Fruit fly (Drosophila melanogaster) whole organism, embryonic: Measurements from ENCODE around the gene CG45079.
A peak's percentile ranks its signal among the peaks of the same experiment; 100 is the strongest.

ENCODE experiments used
- ATbp ChIP-seq: fragments of 200-800 bp; sonication (Bioruptor generic); optimal IDR thresholded peaks from 2 replicates; lab custom pipeline; 2017; ENCODE audit warnings: missing biosample characterization, mild to moderate bottlenecking, missing genetic modification characterization, missing genetic modification reagents
- Adf1 ChIP-seq: fragments of 200-800 bp; sonication (Bioruptor generic); IDR thresholded peaks from 2 replicates; pipeline ENCODE4 v1.3.6; 2022; ENCODE audit warnings: missing biosample characterization, missing genetic modification characterization
- Atf3 ChIP-seq: fragments of 200-800 bp; sonication (Bioruptor generic); optimal IDR thresholded peaks from 3 replicates; lab custom pipeline; 2016; ENCODE audit warnings: missing biosample characterization, missing genetic modification characterization
- B-H2 ChIP-seq: fragments of 200-800 bp; sonication (Bioruptor generic); optimal IDR thresholded peaks from 2 replicates; lab custom pipeline; 2018; ENCODE audit warnings: missing biosample characterization, mild to moderate bottlenecking, missing genetic modification characterization
- CG1024 ChIP-seq: fragments of 200-800 bp; sonication (Bioruptor generic); IDR thresholded peaks from 2 replicates; pipeline ENCODE4 v1.3.6; 2022; ENCODE audit warnings: missing biosample characterization, missing genetic modification characterization
- CG12071 ChIP-seq: fragments of 200-800 bp; sonication (Bioruptor generic); optimal IDR thresholded peaks from 3 replicates; lab custom pipeline; 2018; ENCODE audit warnings: missing biosample characterization, mild to moderate bottlenecking, missing genetic modification characterization
- CG12744 ChIP-seq: fragments of 200-800 bp; sonication (Bioruptor generic); optimal IDR thresholded peaks from 2 replicates; lab custom pipeline; 2016; ENCODE audit warnings: missing biosample characterization, missing genetic modification characterization
- CG14441 ChIP-seq: fragments of 200-800 bp; sonication (Bioruptor generic); IDR thresholded peaks from 2 replicates; pipeline ENCODE4 v1.3.6; 2022; ENCODE audit warnings: missing biosample characterization, missing genetic modification characterization
- CG17361 ChIP-seq: fragments of 200-800 bp; sonication (Bioruptor generic); IDR thresholded peaks from 3 replicates; pipeline ENCODE4 v1.3.6; 2022; ENCODE audit warnings: missing biosample characterization, missing genetic modification characterization
- CG17568 ChIP-seq: fragments of 200-800 bp; sonication (Bioruptor generic); optimal IDR thresholded peaks from 2 replicates; lab custom pipeline; 2018; ENCODE audit warnings: missing biosample characterization, mild to moderate bottlenecking, missing genetic modification characterization, moderate library complexity
- CG18262 ChIP-seq: fragments of 200-800 bp; optimal IDR thresholded peaks from 3 replicates; lab custom pipeline; 2019; ENCODE audit warnings: missing biosample characterization, mild to moderate bottlenecking, missing genetic modification characterization, moderate library complexity
- CG18764 ChIP-seq: fragments of 200-800 bp; sonication (Bioruptor generic); optimal IDR thresholded peaks from 3 replicates; lab custom pipeline; 2016; ENCODE audit warnings: missing biosample characterization, missing genetic modification characterization
- CG2120 ChIP-seq: fragments of 200-800 bp; sonication (Bioruptor generic); optimal IDR thresholded peaks from 3 replicates; lab custom pipeline; 2016; ENCODE audit warnings: missing biosample characterization, missing genetic modification characterization
- CG3065 ChIP-seq: fragments of 200-800 bp; sonication (Bioruptor generic); optimal IDR thresholded peaks from 2 replicates; lab custom pipeline; 2016; ENCODE audit warnings: missing biosample characterization, missing genetic modification characterization
- CG3163 ChIP-seq: fragments of 200-800 bp; sonication (Bioruptor generic); optimal IDR thresholded peaks from 3 replicates; lab custom pipeline; 2016; ENCODE audit warnings: missing biosample characterization, missing genetic modification characterization
- CG3281 ChIP-seq: fragments of 200-800 bp; sonication (Bioruptor generic); optimal IDR thresholded peaks from 3 replicates; lab custom pipeline; 2017; ENCODE audit warnings: missing biosample characterization, mild to moderate bottlenecking, missing genetic modification characterization
- CG3726 ChIP-seq: fragments of 200-800 bp; sonication (Bioruptor generic); IDR thresholded peaks from 3 replicates; pipeline ENCODE4, ENCODE4 v1.3.6; 2022; ENCODE audit warnings: missing biosample characterization, missing genetic modification characterization
- CG4617 ChIP-seq: fragments of 200-800 bp; sonication (Bioruptor generic); optimal IDR thresholded peaks from 3 replicates; lab custom pipeline; 2016; ENCODE audit warnings: missing biosample characterization, missing genetic modification characterization, borderline replicate concordance
- CG5245 ChIP-seq: fragments of 200-800 bp; sonication (Bioruptor generic); optimal IDR thresholded peaks from 3 replicates; lab custom pipeline; 2016; ENCODE audit warnings: missing biosample characterization, missing genetic modification characterization
- CG6175 ChIP-seq: fragments of 200-800 bp; sonication (Bioruptor generic); IDR thresholded peaks from 3 replicates; pipeline ENCODE4 v1.3.6; 2022; ENCODE audit warnings: missing biosample characterization, missing genetic modification characterization
- CG6254 ChIP-seq: fragments of 200-800 bp; sonication (Bioruptor generic); optimal IDR thresholded peaks from 3 replicates; lab custom pipeline; 2017; ENCODE audit warnings: mild to moderate bottlenecking, missing biosample characterization, missing genetic modification reagents, missing genetic modification characterization
- CG7928 ChIP-seq: fragments of 200-800 bp; sonication (Bioruptor generic); optimal IDR thresholded peaks from 2 replicates; lab custom pipeline; 2017; ENCODE audit warnings: missing biosample characterization, mild to moderate bottlenecking, missing genetic modification characterization
- CG8359 ChIP-seq: fragments of 200-800 bp; sonication (Bioruptor generic); optimal IDR thresholded peaks from 2 replicates; lab custom pipeline; 2017; ENCODE audit warnings: missing biosample characterization, mild to moderate bottlenecking, missing genetic modification characterization, borderline replicate concordance
- CG9797 ChIP-seq: fragments of 200-800 bp; sonication (Bioruptor generic); optimal IDR thresholded peaks from 3 replicates; lab custom pipeline; 2018; ENCODE audit warnings: missing biosample characterization, mild to moderate bottlenecking, missing genetic modification characterization
- CkIIα-i1 ChIP-seq: fragments of 200-800 bp; sonication (Bioruptor generic); IDR thresholded peaks from 2 replicates; pipeline ENCODE4 v1.3.6; 2022; ENCODE audit warnings: missing biosample characterization, missing genetic modification characterization
- D19A ChIP-seq: fragments of 200-800 bp; optimal IDR thresholded peaks from 3 replicates; lab custom pipeline; 2019; ENCODE audit warnings: missing biosample characterization, mild to moderate bottlenecking, missing genetic modification characterization, moderate library complexity
- Dad ChIP-seq: fragments of 200-800 bp; sonication (Bioruptor generic); optimal IDR thresholded peaks from 3 replicates; lab custom pipeline; 2016; ENCODE audit warnings: missing biosample characterization, missing genetic modification characterization
- Doc3 ChIP-seq: fragments of 200-800 bp; sonication (Bioruptor generic); IDR thresholded peaks from 3 replicates; pipeline ENCODE4 v1.3.6; 2022; ENCODE audit warnings: missing biosample characterization, missing genetic modification characterization; ENCODE audit not compliant: partially characterized antibody
- E2f1 ChIP-seq: fragments of 200-800 bp; sonication (Bioruptor generic); IDR thresholded peaks from 2 replicates; pipeline ENCODE4 v1.3.6; 2022; ENCODE audit warnings: missing biosample characterization, missing genetic modification characterization
- Elba2 ChIP-seq: fragments of 200-800 bp; sonication (Bioruptor generic); optimal IDR thresholded peaks from 3 replicates; lab custom pipeline; 2016; ENCODE audit warnings: missing biosample characterization, missing genetic modification characterization
- Hand ChIP-seq: fragments of 200-800 bp; sonication (Bioruptor generic); optimal IDR thresholded peaks from 2 replicates; lab custom pipeline; 2017; ENCODE audit warnings: mild to moderate bottlenecking, missing biosample characterization, missing genetic modification reagents, missing genetic modification characterization
- Hmr ChIP-seq: fragments of 200-800 bp; sonication (Bioruptor generic); optimal IDR thresholded peaks from 3 replicates; lab custom pipeline; 2017; ENCODE audit warnings: mild to moderate bottlenecking, missing biosample characterization, missing genetic modification reagents, missing genetic modification characterization
- Jarid2 ChIP-seq: fragments of 200-800 bp; sonication (Bioruptor generic); optimal IDR thresholded peaks from 3 replicates; lab custom pipeline; 2017; ENCODE audit warnings: mild to moderate bottlenecking, missing biosample characterization, missing genetic modification reagents, missing genetic modification characterization
- Med ChIP-seq: fragments of 200-800 bp; sonication (Bioruptor generic); peaks from one replicate; lab custom pipeline; 2016; ENCODE audit warnings: missing biosample characterization, missing genetic modification characterization, mild to moderate bottlenecking, inconsistent platforms, moderate library complexity
- PHDP ChIP-seq: fragments of 200-800 bp; sonication (Bioruptor generic); optimal IDR thresholded peaks from 3 replicates; lab custom pipeline; 2018; ENCODE audit warnings: missing biosample characterization, mild to moderate bottlenecking, missing genetic modification characterization, moderate library complexity
- Side ChIP-seq: fragments of 200-800 bp; sonication (Bioruptor generic); optimal IDR thresholded peaks from 2 replicates; lab custom pipeline; 2016; ENCODE audit warnings: missing biosample characterization, missing genetic modification characterization
- amos ChIP-seq: fragments of 200-800 bp; sonication (Bioruptor generic); IDR thresholded peaks from 2 replicates; pipeline ENCODE4 v1.3.6; 2022; ENCODE audit warnings: missing biosample characterization, missing genetic modification characterization; ENCODE audit not compliant: partially characterized antibody
- corto ChIP-seq: fragments of 200-800 bp; sonication (Bioruptor generic); optimal IDR thresholded peaks from 2 replicates; lab custom pipeline; 2016; ENCODE audit warnings: missing biosample characterization, mild to moderate bottlenecking, missing genetic modification characterization, moderate library complexity
- crol ChIP-seq: fragments of 200-800 bp; sonication (Bioruptor generic); IDR thresholded peaks from 2 replicates; pipeline ENCODE4 v1.3.6; 2022; ENCODE audit warnings: missing biosample characterization, missing genetic modification characterization
- ewg ChIP-seq: fragments of 200-800 bp; sonication (Bioruptor generic); optimal IDR thresholded peaks from 3 replicates; lab custom pipeline; 2017; ENCODE audit warnings: mild to moderate bottlenecking, missing biosample characterization, missing genetic modification reagents, missing genetic modification characterization
- gce ChIP-seq: fragments of 200-800 bp; sonication (Bioruptor generic); IDR thresholded peaks from 3 replicates; pipeline ENCODE4 v1.3.6; 2022; ENCODE audit warnings: missing biosample characterization, missing genetic modification characterization
- ham ChIP-seq: fragments of 200-800 bp; sonication (Bioruptor generic); IDR thresholded peaks from 2 replicates; pipeline ENCODE4 v1.3.6; 2022; ENCODE audit warnings: missing biosample characterization, missing genetic modification characterization
- nerfin-2 ChIP-seq: fragments of 200-800 bp; sonication (Bioruptor generic); IDR thresholded peaks from 2 replicates; pipeline ENCODE4 v1.3.6; 2022; ENCODE audit warnings: missing biosample characterization, missing genetic modification characterization; ENCODE audit not compliant: partially characterized antibody
- peb ChIP-seq: fragments of 200-800 bp; sonication (Bioruptor generic); IDR thresholded peaks from 2 replicates; pipeline ENCODE4 v1.3.6; 2022; ENCODE audit warnings: missing biosample characterization, missing genetic modification characterization
- pros ChIP-seq: fragments of 200-800 bp; sonication (Bioruptor generic); optimal IDR thresholded peaks from 3 replicates; lab custom pipeline; 2019; ENCODE audit warnings: missing biosample characterization, mild to moderate bottlenecking, missing genetic modification characterization, moderate library complexity
- sisA ChIP-seq: fragments of 200-800 bp; sonication (Bioruptor generic); IDR thresholded peaks from 2 replicates; pipeline ENCODE4 v1.3.6; 2022; ENCODE audit warnings: missing biosample characterization, missing genetic modification characterization
- so ChIP-seq: fragments of 200-800 bp; sonication (Bioruptor generic); IDR thresholded peaks from 3 replicates; pipeline ENCODE4 v1.3.6; 2022; ENCODE audit warnings: missing biosample characterization, missing genetic modification characterization
- stwl ChIP-seq: fragments of 200-800 bp; sonication (Bioruptor generic); optimal IDR thresholded peaks from 3 replicates; lab custom pipeline; 2018; ENCODE audit warnings: missing biosample characterization, mild to moderate bottlenecking, missing genetic modification characterization, moderate library complexity
- sug ChIP-seq: fragments of 200-800 bp; optimal IDR thresholded peaks from 2 replicates; lab custom pipeline; 2019; ENCODE audit warnings: missing biosample characterization, mild to moderate bottlenecking, missing genetic modification characterization, moderate library complexity
- unpg ChIP-seq: fragments of 200-800 bp; sonication (Bioruptor generic); optimal IDR thresholded peaks from 3 replicates; lab custom pipeline; 2018; ENCODE audit warnings: missing biosample characterization, mild to moderate bottlenecking, missing genetic modification characterization, moderate library complexity
- zen2 ChIP-seq: fragments of 200-800 bp; sonication (Bioruptor generic); IDR thresholded peaks from 3 replicates; pipeline ENCODE4 v1.3.6; 2022; ENCODE audit warnings: missing biosample characterization, missing genetic modification characterization; ENCODE audit not compliant: partially characterized antibody

Gene CG45079

DNA sequence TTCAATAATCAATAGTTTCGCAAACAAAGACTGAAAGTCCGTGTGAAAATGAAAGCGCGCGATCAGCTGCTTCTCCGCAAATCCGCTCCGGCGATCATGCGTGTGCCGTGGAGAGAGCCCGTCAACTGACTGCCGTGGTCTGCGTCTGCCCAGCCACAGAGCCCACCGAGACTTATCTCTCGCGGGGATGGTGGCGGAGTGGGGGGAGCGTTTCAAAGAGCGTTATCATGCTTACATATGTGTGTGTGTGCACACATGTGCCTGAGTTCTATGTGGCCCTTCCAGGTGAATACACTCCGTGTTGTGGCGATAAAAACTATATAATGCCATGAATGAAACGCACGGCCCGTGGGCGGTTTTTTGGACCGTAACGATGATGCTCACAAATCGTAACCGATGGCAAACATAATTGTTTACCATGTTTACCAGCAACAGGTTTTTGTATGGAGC lies 46.3 kb upstream of the CG45079 start (continued):
- no peak for TF ChIP-seq ATbp (GFP tag; lab: Kevin White, UChicago)
- no peak for TF ChIP-seq CG3726 (GFP tag; lab: Robert Waterston, UW)
- no peak for TF ChIP-seq stwl (tag; lab: Kevin White, UChicago)
- no peak for TF ChIP-seq CG18262 (tag; lab: Kevin White, UChicago)
- peak; percentile 20 for TF ChIP-seq pros (GFP tag; lab: Kevin White, UChicago)
- TF ChIP-seq Hmr (GFP tag; lab: Kevin White, UChicago): peak; percentile 19
- TF ChIP-seq Jarid2 (GFP tag; lab: Kevin White, UChicago): peak; percentile 64
- no peak for TF ChIP-seq Dad
- TF ChIP-seq PHDP: no peak
- TF ChIP-seq CG17568 (GFP tag; lab: Kevin White, UChicago): no peak
- no peak for TF ChIP-seq sisA (GFP tag; lab: Robert Waterston, UW)
- no peak for TF ChIP-seq CG9797 (GFP tag; lab: Kevin White, UChicago)
- no peak for TF ChIP-seq nerfin-2 (GFP tag; lab: Robert Waterston, UW)
- 0 out of 2 replicates have a peak, but pooled peaks have one; percentile 9 for TF ChIP-seq CG14441 (GFP tag; lab: Robert Waterston, UW)
- no peak for TF ChIP-seq Atf3
- no peak for TF ChIP-seq CG7928
- TF ChIP-seq E2f1 (GFP tag; lab: Robert Waterston, UW): no peak
- peak; percentile 90 for TF ChIP-seq sug (tag; lab: Kevin White, UChicago)
- TF ChIP-seq ham: no peak
- no peak for TF ChIP-seq Side (GFP tag; lab: Kevin White, UChicago)
- no peak for TF ChIP-seq CG5245 (GFP tag; lab: Kevin White, UChicago)
- peak; percentile 12; the same call in 1 of the 3 replicates for TF ChIP-seq so (GFP tag; lab: Robert Waterston, UW)
- peak; percentile 88 for TF ChIP-seq Med (GFP tag; lab: Kevin White, UChicago)
- TF ChIP-seq B-H2 (GFP tag; lab: Kevin White, UChicago): peak; percentile 38
- peak; percentile 61; the same call in 1 of the 2 replicates for TF ChIP-seq Adf1 (GFP tag; lab: Robert Waterston, UW)
- TF ChIP-seq CG2120 (GFP tag; lab: Kevin White, UChicago): no peak
- no peak for TF ChIP-seq zen2 (GFP tag; lab: Robert Waterston, UW)
- TF ChIP-seq Hand (GFP tag; lab: Kevin White, UChicago): no peak
- TF ChIP-seq CG1024 (GFP tag; lab: Robert Waterston, UW): no peak
- no peak for TF ChIP-seq CG12071 (GFP tag; lab: Kevin White, UChicago)
- TF ChIP-seq peb (GFP tag; lab: Robert Waterston, UW): no peak
- no peak for TF ChIP-seq unpg
- TF ChIP-seq Doc3: 0 out of 3 replicates have a peak, but pooled peaks have one; percentile 17
- no peak; the same call in 1 of the 2 replicates for TF ChIP-seq amos (GFP tag; lab: Robert Waterston, UW)
- no peak for TF ChIP-seq CG3065 (GFP tag; lab: Kevin White, UChicago)
- peak; percentile 70; the same call in 1 of the 3 replicates for TF ChIP-seq CG6175
- TF ChIP-seq CG6254 (GFP tag; lab: Kevin White, UChicago): no peak
- TF ChIP-seq CG3163: peak; percentile 17
- no peak for TF ChIP-seq CkIIα-i1 (GFP tag; lab: Robert Waterston, UW)
- no peak for TF ChIP-seq ewg (GFP tag; lab: Kevin White, UChicago)
- TF ChIP-seq Elba2: no peak
- no peak for TF ChIP-seq CG12744 (GFP tag; lab: Kevin White, UChicago)
- TF ChIP-seq crol (GFP tag; lab: Robert Waterston, UW): peak; percentile 95
- TF ChIP-seq gce (GFP tag; lab: Robert Waterston, UW): no peak
- TF ChIP-seq CG4617 (GFP tag; lab: Kevin White, UChicago): no peak
- no peak for TF ChIP-seq CG17361 (GFP tag; lab: Robert Waterston, UW)
- peak; percentile 17 for TF ChIP-seq CG3281
- TF ChIP-seq D19A (tag; lab: Kevin White, UChicago): no peak
- TF ChIP-seq corto (GFP tag; lab: Kevin White, UChicago): no peak
- no peak for TF ChIP-seq CG18764 (GFP tag; lab: Kevin White, UChicago)
- no peak for TF ChIP-seq CG8359 (GFP tag; lab: Kevin White, UChicago)
